Fruit fly (Drosophila melanogaster): ENCODE data around the gene TP53INP.

- no peak for TF ChIP-seq CG13204 (GFP tag; optimal IDR thresholded peaks at IDR 0.05)
- TF ChIP-seq fd96Ca (GFP tag; IDR thresholded peaks at IDR 0.05) = peak; percentile 46; the same call in 1 of the 3 replicates
- TF ChIP-seq CG32121 (GFP tag; IDR thresholded peaks at IDR 0.05) = no peak
- TF ChIP-seq CG8301 (tag; optimal IDR thresholded peaks at IDR 0.05) = no peak
- TF ChIP-seq EcR (GFP tag; optimal IDR thresholded peaks at IDR 0.05) = no peak
Observed at dm6 chr3L:4417543-4417942, 10.8 kb downstream of the TP53INP start.

All from whole organism, pupa.